Worm (Caenorhabditis elegans): Measurements from ENCODE around the gene pfd-5.
"Not testable (repeated sequence)": the region's sequence is repeated elsewhere in the genome, so short reads cannot be mapped to it uniquely, and the experiment has no call there.

DNA sequence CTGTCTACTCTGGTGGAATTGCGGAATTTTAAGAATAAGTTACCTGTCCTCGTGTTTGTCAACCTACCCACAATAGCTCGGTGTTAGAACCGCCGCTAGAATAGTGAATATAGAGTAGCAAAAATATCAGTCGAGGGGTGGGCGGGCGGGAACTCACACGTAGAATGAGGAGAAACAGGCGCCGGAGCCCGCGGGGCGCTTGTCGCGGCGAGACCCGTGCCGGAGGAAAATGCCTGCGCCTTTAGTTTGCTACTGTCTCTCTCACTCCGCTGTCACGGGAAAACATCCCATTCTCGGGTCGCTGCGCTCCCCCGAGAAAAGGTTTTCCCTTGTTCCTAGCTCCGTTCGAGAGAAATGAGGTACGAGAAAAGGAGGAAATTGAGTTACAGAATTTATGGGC is 37.0 kb upstream of the pfd-5 start:
- not testable (repeated sequence) for TF ChIP-seq rbr-2 (tag; optimal IDR thresholded peaks at IDR 0.05); nhr-11 (tag; optimal IDR thresholded peaks at IDR 0.05); dmd-6 (GFP tag; IDR thresholded peaks at IDR 0.05); lsy-2 (tag; optimal IDR thresholded peaks at IDR 0.05); ctbp-1 (GFP tag; IDR thresholded peaks at IDR 0.05); lir-3 (tag; optimal IDR thresholded peaks at IDR 0.05); ama-1 (optimal IDR thresholded peaks at IDR 0.05); nhr-28 (tag; optimal IDR thresholded peaks at IDR 0.05); attf-4 (tag; optimal IDR thresholded peaks at IDR 0.05); unc-130 (GFP tag; optimal IDR thresholded peaks at IDR 0.05); Y75B8A.6 (GFP tag; IDR thresholded peaks at IDR 0.05)
